Fruit fly (Drosophila melanogaster) S2 (cell line): Measurements from ENCODE around the gene AstA-R1.

ENCODE experiments used
- CG8478 ChIP-seq: fragments of >200 bp; optimal IDR thresholded peaks from 2 replicates; lab custom pipeline; 2018
- CTCF ChIP-seq, 2 experiments: fragments of >200 bp; optimal IDR thresholded peaks; 2 replicates each; lab custom pipeline; 2018

DNA sequence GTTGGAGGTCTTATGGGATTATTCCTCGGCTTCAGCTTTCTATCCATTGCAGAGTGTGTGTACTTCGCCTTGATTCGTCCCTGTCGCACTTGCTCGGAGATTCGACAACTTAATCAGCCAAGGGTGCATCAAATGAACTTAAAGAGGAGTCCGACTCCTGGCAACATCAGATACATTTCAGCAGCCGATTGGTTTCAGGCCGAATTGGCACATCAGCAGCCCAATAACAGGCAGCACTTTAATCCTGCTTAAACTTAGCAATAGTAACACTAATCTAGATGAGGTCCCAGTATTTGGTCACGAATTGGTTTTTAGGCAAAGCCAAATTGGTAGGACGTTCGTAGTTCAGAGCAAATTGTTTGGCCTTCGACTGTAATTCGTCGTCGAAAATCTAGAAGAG, 2.8 kb upstream of the AstA-R1 start, which contains the start of gene DIP-alpha:
- TF ChIP-seq CG8478 (lab: Kevin White, UChicago): no peak
- no peak for TF ChIP-seq CTCF (optimal IDR thresholded peaks at IDR 0.05; lab: Kevin White, UChicago)
